Worm (Caenorhabditis elegans) whole organism, midembryonic: ENCODE data around the gene citk-2.

ENCODE experiments used
- ref-1 ChIP-seq: fragments of 200-800 bp; sonication (Bioruptor generic); conservative IDR thresholded peaks from 2 replicates; pipeline ENCODE4 v1.3.6; 2022; ENCODE audit warnings: missing genetic modification reagents, missing genetic modification characterization, missing compliant biosample characterization
- tab-1 ChIP-seq: fragments of 200-800 bp; sonication (Bioruptor generic); IDR thresholded peaks from 2 replicates; pipeline ENCODE4 v1.3.6; 2022; ENCODE audit warnings: missing genetic modification characterization, missing compliant biosample characterization

DNA sequence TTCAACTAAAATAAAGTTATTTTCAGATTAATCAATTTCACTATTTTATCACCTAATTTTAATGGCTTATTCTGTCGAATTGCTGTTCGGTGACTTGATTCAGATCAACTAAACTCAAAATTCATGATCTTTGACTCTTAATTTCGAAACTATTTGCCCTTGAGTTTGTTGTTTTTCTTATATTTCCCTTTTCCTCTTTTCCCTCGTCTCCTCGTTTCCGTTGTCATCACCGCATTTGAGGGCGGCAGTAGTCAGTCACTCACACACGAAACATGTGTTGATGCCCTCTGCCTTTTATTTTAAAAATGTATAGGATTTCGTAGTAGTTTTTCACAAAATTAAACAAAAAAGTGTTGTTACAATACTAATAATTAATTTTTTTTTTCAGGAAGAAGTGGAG lies 4.4 kb upstream of the citk-2 start, which contains the start of gene rnh-1.0:
- TF ChIP-seq tab-1 (GFP tag; lab: Robert Waterston, UW), result no peak
- TF ChIP-seq ref-1 (GFP tag; lab: Robert Waterston, UW), result no peak
